Worm (Caenorhabditis elegans) whole organism, L2 larva: ENCODE data around the gene R12B2.7.

Source experiments
- C34F6.9 ChIP-seq: fragments of 150-350 bp; optimal IDR thresholded peaks from 2 replicates; lab custom pipeline; 2014; ENCODE audit warnings: missing biosample characterization, missing genetic modification characterization
- F13H6.1 ChIP-seq: sonication (generic microtip); optimal IDR thresholded peaks from 2 replicates; lab custom pipeline; 2016; ENCODE audit warnings: missing genetic modification characterization, missing compliant biosample characterization
- Y55F3AM.14 ChIP-seq: fragments of 200-800 bp; sonication (Bioruptor generic); optimal IDR thresholded peaks from 2 replicates; lab custom pipeline; 2018; ENCODE audit warnings: mild to moderate bottlenecking, missing genetic modification characterization, missing compliant biosample characterization
- ZK546.5 ChIP-seq: sonication (generic microtip); optimal IDR thresholded peaks from 2 replicates; lab custom pipeline; 2017; ENCODE audit warnings: missing biosample characterization, missing genetic modification characterization
- aly-2 ChIP-seq: fragments of 150-350 bp; optimal IDR thresholded peaks from 2 replicates; lab custom pipeline; 2014; ENCODE audit warnings: missing biosample characterization, missing genetic modification characterization
- ama-1 ChIP-seq: fragments of 150-350 bp; optimal IDR thresholded peaks from 2 replicates; lab custom pipeline; 2018; ENCODE audit warnings: inconsistent platforms
- blmp-1 ChIP-seq: sonication (generic microtip); optimal IDR thresholded peaks from 2 replicates; lab custom pipeline; 2017; ENCODE audit warnings: missing genetic modification characterization, mild to moderate bottlenecking, missing compliant biosample characterization, antibody characterized with exemption, moderate library complexity; ENCODE audit not compliant: insufficient read depth
- ceh-16 ChIP-seq: fragments of 150-350 bp; optimal IDR thresholded peaks from 2 replicates; lab custom pipeline; 2014; ENCODE audit warnings: missing biosample characterization, missing genetic modification characterization
- ceh-82 ChIP-seq: fragments of 150-350 bp; optimal IDR thresholded peaks from 2 replicates; lab custom pipeline; 2014; ENCODE audit warnings: missing biosample characterization, missing genetic modification characterization
- crh-2 ChIP-seq: sonication (generic microtip); optimal IDR thresholded peaks from 2 replicates; lab custom pipeline; 2017; ENCODE audit warnings: missing biosample characterization, missing genetic modification characterization
- dmd-4 ChIP-seq: sonication (generic microtip); optimal IDR thresholded peaks from 2 replicates; lab custom pipeline; 2017; ENCODE audit warnings: missing biosample characterization, missing genetic modification characterization
- elt-1 ChIP-seq: fragments of 150-350 bp; optimal IDR thresholded peaks from 2 replicates; lab custom pipeline; 2014; ENCODE audit warnings: missing biosample characterization, missing genetic modification characterization
- elt-3 ChIP-seq: sonication (generic microtip); optimal IDR thresholded peaks from 2 replicates; lab custom pipeline; 2017; ENCODE audit warnings: missing biosample characterization, missing genetic modification characterization
- fos-1 ChIP-seq: fragments of 150-350 bp; optimal IDR thresholded peaks from 2 replicates; lab custom pipeline; 2014; ENCODE audit warnings: missing biosample characterization, missing genetic modification characterization
- gmeb-1 ChIP-seq: fragments of 150-350 bp; optimal IDR thresholded peaks from 2 replicates; lab custom pipeline; 2014; ENCODE audit warnings: missing biosample characterization, missing genetic modification characterization
- lin-11 ChIP-seq: fragments of 150-350 bp; sonication (generic microtip); optimal IDR thresholded peaks from 2 replicates; lab custom pipeline; 2014; ENCODE audit warnings: missing biosample characterization, missing genetic modification characterization, inconsistent platforms, mixed read lengths
- lin-13 ChIP-seq: fragments of 150-350 bp; optimal IDR thresholded peaks from 2 replicates; lab custom pipeline; 2014; ENCODE audit warnings: missing biosample characterization, missing genetic modification reagents, missing genetic modification characterization
- lin-39 ChIP-seq: fragments of 150-350 bp; optimal IDR thresholded peaks from 2 replicates; lab custom pipeline; 2014; ENCODE audit warnings: missing biosample characterization, missing genetic modification reagents, missing genetic modification characterization
- lsy-2 ChIP-seq, 2 experiments: fragments of 150-350 bp in 1 of 2; sonication (generic microtip) in 1 of 2; optimal IDR thresholded peaks; 2 replicates each; lab custom pipeline; 2014 to 2017; ENCODE audit warnings: missing biosample characterization in 2 of 2, missing genetic modification characterization in 2 of 2
- mab-5 ChIP-seq: fragments of 150-350 bp; optimal IDR thresholded peaks from 2 replicates; lab custom pipeline; 2014; ENCODE audit warnings: missing biosample characterization, missing genetic modification characterization
- mbf-1 ChIP-seq: sonication (generic microtip); optimal IDR thresholded peaks from 2 replicates; lab custom pipeline; 2017; ENCODE audit warnings: missing biosample characterization, missing genetic modification characterization
- nhr-21 ChIP-seq: fragments of 150-350 bp; optimal IDR thresholded peaks from 2 replicates; lab custom pipeline; 2014; ENCODE audit warnings: missing biosample characterization, missing genetic modification characterization
- nhr-23 ChIP-seq: fragments of 150-350 bp; optimal IDR thresholded peaks from 2 replicates; lab custom pipeline; 2014; ENCODE audit warnings: missing biosample characterization, missing genetic modification reagents, missing genetic modification characterization
- nhr-237 ChIP-seq: fragments of 150-350 bp; optimal IDR thresholded peaks from 2 replicates; lab custom pipeline; 2014; ENCODE audit warnings: missing biosample characterization, missing genetic modification characterization
- nhr-25 ChIP-seq: fragments of 150-350 bp; sonication (generic microtip); optimal IDR thresholded peaks from 3 replicates; lab custom pipeline; 2014; ENCODE audit warnings: missing biosample characterization, missing genetic modification characterization
- nhr-6 ChIP-seq: fragments of 150-350 bp; optimal IDR thresholded peaks from 2 replicates; lab custom pipeline; 2014; ENCODE audit warnings: missing biosample characterization, missing genetic modification characterization
- peb-1 ChIP-seq: fragments of 150-350 bp; optimal IDR thresholded peaks from 2 replicates; lab custom pipeline; 2014; ENCODE audit warnings: missing biosample characterization, missing genetic modification characterization
- sem-4 ChIP-seq: fragments of 150-350 bp; optimal IDR thresholded peaks from 2 replicates; lab custom pipeline; 2014; ENCODE audit warnings: missing biosample characterization, missing genetic modification reagents, missing genetic modification characterization
- skn-1 ChIP-seq: sonication (generic microtip); optimal IDR thresholded peaks from 2 replicates; lab custom pipeline; 2017; ENCODE audit warnings: missing biosample characterization, missing genetic modification characterization
- snpc-4 ChIP-seq: fragments of 150-350 bp; optimal IDR thresholded peaks from 2 replicates; lab custom pipeline; 2014; ENCODE audit warnings: missing biosample characterization, missing genetic modification characterization
- unc-39 ChIP-seq: fragments of 150-350 bp; optimal IDR thresholded peaks from 2 replicates; lab custom pipeline; 2014; ENCODE audit warnings: missing biosample characterization, missing genetic modification characterization
- unc-55 ChIP-seq: fragments of 150-350 bp; sonication (generic microtip); optimal IDR thresholded peaks from 3 replicates; lab custom pipeline; 2014; ENCODE audit warnings: missing biosample characterization, missing genetic modification reagents, missing genetic modification characterization
- zag-1 ChIP-seq: fragments of 150-350 bp; optimal IDR thresholded peaks from 2 replicates; lab custom pipeline; 2014; ENCODE audit warnings: missing biosample characterization, missing genetic modification characterization
- ztf-1 ChIP-seq: fragments of 200-800 bp; sonication (Bioruptor generic); conservative IDR thresholded peaks from 2 replicates; pipeline ENCODE4 v1.3.6; 2022; ENCODE audit warnings: missing genetic modification characterization, missing compliant biosample characterization
- ztf-11 ChIP-seq: sonication (generic microtip); optimal IDR thresholded peaks from 2 replicates; lab custom pipeline; 2017; ENCODE audit warnings: missing biosample characterization, missing genetic modification characterization
- ztf-4 ChIP-seq: fragments of 150-350 bp; optimal IDR thresholded peaks from 2 replicates; lab custom pipeline; 2014; ENCODE audit warnings: missing biosample characterization, missing genetic modification characterization

R12B2.7 gene

ce11 chrIII:5798747-5799146 lies 16.1 kb upstream of the R12B2.7 start, which contains the start of gene ceh-10:
TSS of gene ceh-10 (plus strand) at chrIII:5799047.
- TF ChIP-seq elt-3 (tag; lab: Kevin White, UChicago) (no peak), ztf-1 (GFP tag; lab: Robert Waterston, UW) (no peak), ceh-16 (tag; lab: Kevin White, UChicago) (no peak), sem-4 (tag; lab: Kevin White, UChicago) (no peak), nhr-25 (tag; lab: Kevin White, UChicago) (no peak), dmd-4 (tag; lab: Kevin White, UChicago) (no peak), nhr-23 (tag; lab: Kevin White, UChicago) (no peak), unc-39 (tag; lab: Kevin White, UChicago) (no peak), skn-1 (tag; lab: Kevin White, UChicago) (no peak), crh-2 (no peak), lin-13 (no peak), nhr-237 (no peak), ceh-82 (tag; lab: Kevin White, UChicago) (no peak), lin-11 (no peak)

ce11 chrIII:5802971-5803370 lies 11.9 kb upstream of the R12B2.7 start, which contains the start of the genes polq-1 and him-10:
TSS of gene polq-1 (minus strand) at chrIII:5803160.
TSS of gene him-10 (plus strand) at chrIII:5803260.
- TF ChIP-seq mbf-1 (tag; lab: Kevin White, UChicago) = no peak
- TF ChIP-seq C34F6.9 (tag; lab: Kevin White, UChicago) = peak; percentile 44
- peak; percentile 47 for TF ChIP-seq gmeb-1 (tag; lab: Kevin White, UChicago)

ce11 chrIII:5805273-5805672 lies 9.6 kb upstream of the R12B2.7 start, which contains the start of gene R12B2.3:
TSS of gene R12B2.3 (plus strand) at chrIII:5805573.
- TF ChIP-seq dmd-4 (tag; lab: Kevin White, UChicago) = no peak
- TF ChIP-seq unc-55 (GFP tag; lab: Kevin White, UChicago) = no peak
- TF ChIP-seq ztf-4 (tag; lab: Kevin White, UChicago) = no peak
- no peak for TF ChIP-seq peb-1 (tag; lab: Kevin White, UChicago)
- no peak for TF ChIP-seq sem-4 (tag; lab: Kevin White, UChicago)
- no peak for TF ChIP-seq blmp-1 (tag; lab: Kevin White, UChicago)
- TF ChIP-seq snpc-4 (tag; lab: Kevin White, UChicago) = no peak
- no peak for TF ChIP-seq aly-2
- TF ChIP-seq ztf-11 (tag; lab: Kevin White, UChicago) = no peak
- TF ChIP-seq nhr-23 (tag; lab: Kevin White, UChicago) = no peak
- no peak for TF ChIP-seq ceh-82 (tag; lab: Kevin White, UChicago)
- TF ChIP-seq unc-39 (tag; lab: Kevin White, UChicago) = no peak
- TF ChIP-seq gmeb-1 (tag; lab: Kevin White, UChicago) = no peak
- TF ChIP-seq crh-2 = no peak
- no peak for TF ChIP-seq mab-5
- no peak for TF ChIP-seq nhr-6 (tag; lab: Kevin White, UChicago)

- TF ChIP-seq lsy-2 (tag; optimal IDR thresholded peaks at IDR 0.05; lab: Kevin White, UChicago) (no peak), ztf-1 (GFP tag; lab: Robert Waterston, UW) (no peak), lin-39 (tag; lab: Kevin White, UChicago) (no peak), ama-1 (no peak), elt-3 (tag; lab: Kevin White, UChicago) (no peak), elt-1 (tag; lab: Kevin White, UChicago) (no peak), fos-1 (tag; lab: Kevin White, UChicago) (no peak), ceh-82 (tag; lab: Kevin White, UChicago) (no peak), F13H6.1 (tag; lab: Kevin White, UChicago) (no peak), ZK546.5 (tag; lab: Kevin White, UChicago) (no peak), snpc-4 (tag; lab: Kevin White, UChicago) (no peak), nhr-25 (tag; lab: Kevin White, UChicago) (no peak), zag-1 (no peak), Y55F3AM.14 (GFP tag; lab: Kevin White, UChicago) (no peak), aly-2 (no peak), unc-55 (GFP tag; lab: Kevin White, UChicago) (no peak)
These were observed 8.1 kb upstream of the R12B2.7 start, which contains the start of gene R12B2.2 for ce11 chrIII:5806720-5807119. TSS of gene R12B2.2 (plus strand) at chrIII:5807020.

- TF ChIP-seq mab-5 (no peak), nhr-21 (no peak), fos-1 (tag; lab: Kevin White, UChicago) (peak; percentile 35)
These were observed 4.8 kb upstream of the R12B2.7 start for ce11 chrIII:5810012-5810411.
